Fruit fly (Drosophila melanogaster): ENCODE results near the gene Naa20A.

- no peak for TF ChIP-seq Hr78 (GFP tag; optimal IDR thresholded peaks at IDR 0.05)
- peak; percentile 59 for TF ChIP-seq Sp1 (GFP tag; optimal IDR thresholded peaks at IDR 0.05)
- TF ChIP-seq Dfd (GFP tag; optimal IDR thresholded peaks at IDR 0.05) = no peak
- no peak for TF ChIP-seq h (GFP tag; optimal IDR thresholded peaks at IDR 0.05)
- TF ChIP-seq GATAd (GFP tag; optimal IDR thresholded peaks at IDR 0.05) = no peak
Observed at dm6 chrX:19613473-19613872, 9.4 kb downstream of the Naa20A start.

Data from whole organism, wandering third instar larva.